Worm (Caenorhabditis elegans) whole organism, late embryonic: ENCODE results near the gene ctf-18.

Source experiments
- K02D7.2 ChIP-seq: sonication (generic microtip); optimal IDR thresholded peaks from 2 replicates; lab custom pipeline; 2017; ENCODE audit warnings: mild to moderate bottlenecking, missing genetic modification characterization, missing compliant biosample characterization
- ama-1 ChIP-seq: fragments of 150-350 bp; optimal IDR thresholded peaks from 2 replicates; lab custom pipeline; 2014
- ceh-19 ChIP-seq: fragments of 200-800 bp; sonication (Bioruptor generic); optimal IDR thresholded peaks from 2 replicates; lab custom pipeline; 2018; ENCODE audit warnings: mild to moderate bottlenecking, missing genetic modification characterization, missing compliant biosample characterization
- ceh-2 ChIP-seq: sonication (generic microtip); optimal IDR thresholded peaks from 2 replicates; lab custom pipeline; 2016; ENCODE audit warnings: missing genotype, missing genetic modification characterization, missing compliant biosample characterization
- dmd-4 ChIP-seq: sonication (generic microtip); optimal IDR thresholded peaks from 2 replicates; lab custom pipeline; 2016; ENCODE audit warnings: borderline replicate concordance, missing genetic modification characterization, missing compliant biosample characterization
- elt-2 ChIP-seq: sonication (generic microtip); optimal IDR thresholded peaks from 2 replicates; lab custom pipeline; 2016; ENCODE audit warnings: missing genetic modification reagents, missing genetic modification characterization, missing compliant biosample characterization
- ets-4 ChIP-seq: sonication (generic microtip); optimal IDR thresholded peaks from 2 replicates; lab custom pipeline; 2016; ENCODE audit warnings: missing genetic modification characterization, missing compliant biosample characterization
- fkh-10 ChIP-seq: fragments of 150-350 bp; optimal IDR thresholded peaks from 2 replicates; lab custom pipeline; 2014; ENCODE audit warnings: missing biosample characterization, missing genetic modification reagents, missing genetic modification characterization
- gmeb-2 ChIP-seq: sonication (generic microtip); optimal IDR thresholded peaks from 2 replicates; lab custom pipeline; 2016; ENCODE audit warnings: missing genetic modification characterization, inconsistent platforms, missing compliant biosample characterization
- lin-11 ChIP-seq: fragments of 200-800 bp; sonication (Bioruptor generic); optimal IDR thresholded peaks from 2 replicates; lab custom pipeline; 2018; ENCODE audit warnings: mild to moderate bottlenecking, missing genetic modification characterization, missing compliant biosample characterization
- pha-4 ChIP-seq: fragments of 150-350 bp; optimal IDR thresholded peaks from 2 replicates; lab custom pipeline; 2018; ENCODE audit warnings: missing biosample characterization, missing genetic modification reagents, missing genetic modification characterization
- pqm-1 ChIP-seq: sonication (generic microtip); optimal IDR thresholded peaks from 2 replicates; lab custom pipeline; 2016; ENCODE audit warnings: missing genetic modification characterization, missing compliant biosample characterization
- unc-3 ChIP-seq, 2 experiments: fragments of 200-800 bp in 1 of 2; sonication (Bioruptor generic) in 1 of 2; sonication (generic microtip) in 1 of 2; conservative IDR thresholded peaks in 1 of 2; optimal IDR thresholded peaks in 1 of 2; 2 replicates each; pipeline versions ENCODE4 v1.3.6 to Lab custom; 2016 to 2022; ENCODE audit warnings: missing compliant biosample characterization in 2 of 2, missing genetic modification characterization in 2 of 2, missing genetic modification reagents in 1 of 2

DNA sequence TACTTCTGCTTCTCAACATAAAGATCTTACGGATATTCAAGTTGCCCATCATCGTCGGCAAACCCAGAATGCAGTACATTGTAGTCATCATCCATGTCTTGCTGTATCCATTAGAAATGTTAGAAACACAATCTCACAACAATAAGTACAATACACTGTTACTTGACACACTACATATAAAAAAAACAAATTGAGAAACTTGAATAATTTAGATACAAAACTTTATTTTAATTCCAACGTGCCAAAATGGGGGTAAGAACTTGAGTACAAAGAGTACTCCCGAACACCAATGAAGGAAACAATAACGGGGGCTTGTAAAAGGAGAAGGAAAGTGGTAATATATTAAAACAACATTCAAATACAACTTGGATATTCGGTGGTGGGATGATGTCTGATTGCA, at the start of gene ctf-18:
- TF ChIP-seq fkh-10 (GFP tag; lab: Kevin White, UChicago) = no peak
- no peak for TF ChIP-seq ets-4 (tag; lab: Kevin White, UChicago)
- no peak for TF ChIP-seq dmd-4 (tag; lab: Kevin White, UChicago)
- no peak for TF ChIP-seq elt-2 (tag; lab: Kevin White, UChicago)
- no peak for TF ChIP-seq pqm-1 (tag; lab: Kevin White, UChicago)
- no peak for TF ChIP-seq gmeb-2
- no peak for TF ChIP-seq pha-4 (tag; lab: Kevin White, UChicago)
- no peak for TF ChIP-seq lin-11 (tag; lab: Kevin White, UChicago)
- no peak for TF ChIP-seq unc-3 (GFP tag; conservative IDR thresholded peaks at IDR 0.05; lab: Robert Waterston, UW)
- no peak for TF ChIP-seq unc-3 (tag; optimal IDR thresholded peaks at IDR 0.05; lab: Kevin White, UChicago)
- TF ChIP-seq ama-1 (lab: Kevin White, UChicago) = no peak
- no peak for TF ChIP-seq K02D7.2 (tag; lab: Kevin White, UChicago)
- no peak for TF ChIP-seq ceh-19 (GFP tag; lab: Kevin White, UChicago)
- no peak for TF ChIP-seq ceh-2 (tag; lab: Kevin White, UChicago)
